Fruit fly (Drosophila melanogaster) whole organism, embryonic: Measurements from ENCODE around the gene Wwox.

Source experiments
- CG10274 ChIP-seq: fragments of 200-800 bp; sonication (Bioruptor generic); optimal IDR thresholded peaks from 3 replicates; lab custom pipeline; 2017; ENCODE audit warnings: missing biosample characterization, mild to moderate bottlenecking, missing genetic modification characterization
- CG10543 ChIP-seq: fragments of 200-800 bp; sonication (Bioruptor generic); optimal IDR thresholded peaks from 3 replicates; lab custom pipeline; 2017; ENCODE audit warnings: missing biosample characterization, mild to moderate bottlenecking, missing genetic modification characterization, moderate library complexity
- CG10959 ChIP-seq: fragments of 200-800 bp; sonication (Bioruptor generic); IDR thresholded peaks from 2 replicates; pipeline ENCODE4 v1.3.6; 2022; ENCODE audit warnings: missing biosample characterization, missing genetic modification characterization
- CG11093 ChIP-seq: fragments of 200-800 bp; sonication (Bioruptor generic); IDR thresholded peaks from 3 replicates; pipeline ENCODE4 v1.3.6; 2022; ENCODE audit warnings: missing biosample characterization, missing genetic modification characterization
- CG11560 ChIP-seq: fragments of 200-800 bp; sonication (Bioruptor generic); IDR thresholded peaks from 3 replicates; pipeline ENCODE4 v1.3.6; 2022; ENCODE audit warnings: missing biosample characterization, missing genetic modification characterization
- CG11723 ChIP-seq: fragments of 200-800 bp; sonication (Bioruptor generic); optimal IDR thresholded peaks from 2 replicates; lab custom pipeline; 2017; ENCODE audit warnings: missing biosample characterization, mild to moderate bottlenecking, missing genetic modification characterization
- CG13424 ChIP-seq: fragments of 200-800 bp; sonication (Bioruptor generic); optimal IDR thresholded peaks from 2 replicates; lab custom pipeline; 2019; ENCODE audit warnings: missing biosample characterization, mild to moderate bottlenecking, missing genetic modification characterization, moderate library complexity
- CG14667 ChIP-seq: fragments of 200-800 bp; sonication (Bioruptor generic); IDR thresholded peaks from 2 replicates; pipeline ENCODE4 v1.3.6; 2022; ENCODE audit warnings: missing biosample characterization, missing genetic modification characterization
- CG15514 ChIP-seq: fragments of 200-800 bp; sonication (Bioruptor generic); optimal IDR thresholded peaks from 3 replicates; lab custom pipeline; 2017; ENCODE audit warnings: missing biosample characterization, missing genetic modification characterization, mild to moderate bottlenecking, moderate library complexity, missing genetic modification reagents
- CG30431 ChIP-seq: fragments of 200-800 bp; sonication (Bioruptor generic); optimal IDR thresholded peaks from 2 replicates; lab custom pipeline; 2017; ENCODE audit warnings: missing biosample characterization, missing genetic modification characterization
- CG3995 ChIP-seq: fragments of 200-800 bp; sonication (Bioruptor generic); optimal IDR thresholded peaks from 3 replicates; lab custom pipeline; 2016; ENCODE audit warnings: missing biosample characterization, missing genetic modification characterization
- CG6175 ChIP-seq: fragments of 200-800 bp; sonication (Bioruptor generic); IDR thresholded peaks from 3 replicates; pipeline ENCODE4 v1.3.6; 2022; ENCODE audit warnings: missing biosample characterization, missing genetic modification characterization
- CG6254 ChIP-seq: fragments of 200-800 bp; sonication (Bioruptor generic); optimal IDR thresholded peaks from 3 replicates; lab custom pipeline; 2017; ENCODE audit warnings: mild to moderate bottlenecking, missing biosample characterization, missing genetic modification reagents, missing genetic modification characterization
- CG8478 ChIP-seq: fragments of >200 bp; optimal IDR thresholded peaks from 2 replicates; lab custom pipeline; 2018
- CG8765 ChIP-seq: fragments of 200-800 bp; sonication (Bioruptor generic); IDR thresholded peaks from 2 replicates; pipeline ENCODE4 v1.3.6; 2022; ENCODE audit warnings: missing biosample characterization, missing genetic modification characterization
- CG8944 ChIP-seq: fragments of 200-800 bp; sonication (Bioruptor generic); optimal IDR thresholded peaks from 3 replicates; lab custom pipeline; 2016; ENCODE audit warnings: missing biosample characterization, missing genetic modification characterization
- CrebB ChIP-seq: fragments of 200-800 bp; sonication (Bioruptor generic); optimal IDR thresholded peaks from 3 replicates; lab custom pipeline; 2018; ENCODE audit warnings: missing biosample characterization, mild to moderate bottlenecking, missing genetic modification characterization
- Deaf1 ChIP-seq: fragments of 200-800 bp; optimal IDR thresholded peaks from 3 replicates; lab custom pipeline; 2019; ENCODE audit warnings: missing biosample characterization, mild to moderate bottlenecking, missing genetic modification characterization, moderate library complexity
- Dip2 ChIP-seq: fragments of 200-800 bp; sonication (Bioruptor generic); IDR thresholded peaks from 2 replicates; pipeline ENCODE4 v1.3.6; 2022; ENCODE audit warnings: missing biosample characterization, missing genetic modification characterization
- Doc3 ChIP-seq: fragments of 200-800 bp; sonication (Bioruptor generic); IDR thresholded peaks from 3 replicates; pipeline ENCODE4 v1.3.6; 2022; ENCODE audit warnings: missing biosample characterization, missing genetic modification characterization; ENCODE audit not compliant: partially characterized antibody
- Drgx ChIP-seq: fragments of 200-800 bp; sonication (Bioruptor generic); IDR thresholded peaks from 2 replicates; pipeline ENCODE4 v1.3.6; 2022; ENCODE audit warnings: missing biosample characterization, missing genetic modification characterization
- Elba2 ChIP-seq: fragments of 200-800 bp; sonication (Bioruptor generic); optimal IDR thresholded peaks from 3 replicates; lab custom pipeline; 2016; ENCODE audit warnings: missing biosample characterization, missing genetic modification characterization
- H15 ChIP-seq: fragments of 200-800 bp; sonication (Bioruptor generic); IDR thresholded peaks from 3 replicates; pipeline ENCODE4 v1.3.6; 2022; ENCODE audit warnings: missing biosample characterization, missing genetic modification characterization
- Lim3 ChIP-seq: fragments of 200-800 bp; sonication (Bioruptor generic); IDR thresholded peaks from 2 replicates; pipeline ENCODE4 v1.3.6; 2022; ENCODE audit warnings: missing biosample characterization, missing genetic modification characterization
- Lpt ChIP-seq: fragments of >200 bp; optimal IDR thresholded peaks from 2 replicates; lab custom pipeline; 2018; ENCODE audit warnings: missing biosample characterization, missing genetic modification characterization
- Med ChIP-seq: fragments of 200-800 bp; sonication (Bioruptor generic); peaks from one replicate; lab custom pipeline; 2016; ENCODE audit warnings: missing biosample characterization, missing genetic modification characterization, mild to moderate bottlenecking, inconsistent platforms, moderate library complexity
- Meics ChIP-seq: fragments of 200-800 bp; sonication (Bioruptor generic); optimal IDR thresholded peaks from 2 replicates; lab custom pipeline; 2017; ENCODE audit warnings: missing biosample characterization, mild to moderate bottlenecking, missing genetic modification characterization
- Mrtf ChIP-seq: fragments of 200-800 bp; sonication (Bioruptor generic); IDR thresholded peaks from 3 replicates; pipeline ENCODE4 v1.3.6; 2022; ENCODE audit warnings: missing biosample characterization, missing genetic modification characterization
- Stat92E ChIP-seq, 3 experiments: fragments of >200 bp in 2 of 3; fragments of 200-800 bp in 1 of 3; sonication (Bioruptor generic) in 1 of 3; optimal IDR thresholded peaks; 2 replicates each; lab custom pipeline; 2017 to 2019; ENCODE audit warnings: missing biosample characterization in 3 of 3, missing genetic modification characterization in 3 of 3, mild to moderate bottlenecking in 1 of 3, moderate library complexity in 1 of 3
- Trl ChIP-seq, 3 experiments: fragments of >200 bp in 2 of 3; fragments of 200-800 bp in 1 of 3; sonication (Bioruptor generic) in 1 of 3; optimal IDR thresholded peaks; 2 replicates in 1 of 3; 3 replicates in 2 of 3; lab custom pipeline; 2016 to 2017; ENCODE audit warnings: missing biosample characterization in 1 of 3, missing genetic modification characterization in 1 of 3
- YL-1 ChIP-seq: fragments of 200-800 bp; sonication (Bioruptor generic); optimal IDR thresholded peaks from 3 replicates; lab custom pipeline; 2017; ENCODE audit warnings: missing biosample characterization, mild to moderate bottlenecking, missing genetic modification characterization
- bowl ChIP-seq: fragments of 200-800 bp; sonication (Bioruptor generic); IDR thresholded peaks from 2 replicates; pipeline ENCODE4 v1.3.6; 2022; ENCODE audit warnings: missing biosample characterization, missing genetic modification characterization
- btn ChIP-seq: fragments of 200-800 bp; sonication (Bioruptor generic); optimal IDR thresholded peaks from 2 replicates; lab custom pipeline; 2016; ENCODE audit warnings: missing biosample characterization, missing genetic modification characterization
- cad ChIP-seq: fragments of >200 bp; optimal IDR thresholded peaks from 2 replicates; lab custom pipeline; 2017; ENCODE audit warnings: missing biosample characterization, missing genetic modification characterization
- chm ChIP-seq: fragments of 200-800 bp; sonication (Bioruptor generic); IDR thresholded peaks from 2 replicates; pipeline ENCODE4 v1.3.6; 2022; ENCODE audit warnings: missing biosample characterization, missing genetic modification characterization
- corto ChIP-seq: fragments of 200-800 bp; sonication (Bioruptor generic); optimal IDR thresholded peaks from 2 replicates; lab custom pipeline; 2016; ENCODE audit warnings: missing biosample characterization, mild to moderate bottlenecking, missing genetic modification characterization, moderate library complexity
- emc ChIP-seq: fragments of 200-800 bp; sonication (Bioruptor generic); optimal IDR thresholded peaks from 2 replicates; lab custom pipeline; 2016; ENCODE audit warnings: missing biosample characterization, missing genetic modification characterization
- fd3F ChIP-seq: fragments of 200-800 bp; sonication (Bioruptor generic); optimal IDR thresholded peaks from 2 replicates; lab custom pipeline; 2018; ENCODE audit warnings: missing biosample characterization, mild to moderate bottlenecking, missing genetic modification characterization, moderate library complexity
- gem ChIP-seq: fragments of 200-800 bp; sonication (Bioruptor generic); optimal IDR thresholded peaks from 2 replicates; lab custom pipeline; 2019; ENCODE audit warnings: missing biosample characterization, mild to moderate bottlenecking, missing genetic modification characterization, moderate library complexity
- ham ChIP-seq: fragments of 200-800 bp; sonication (Bioruptor generic); IDR thresholded peaks from 2 replicates; pipeline ENCODE4 v1.3.6; 2022; ENCODE audit warnings: missing biosample characterization, missing genetic modification characterization
- ken ChIP-seq: fragments of 200-800 bp; sonication (Bioruptor generic); IDR thresholded peaks from 3 replicates; pipeline ENCODE4 v1.3.6; 2022; ENCODE audit warnings: missing biosample characterization, missing genetic modification characterization
- nerfin-1 ChIP-seq: fragments of 200-800 bp; sonication (Bioruptor generic); optimal IDR thresholded peaks from 3 replicates; lab custom pipeline; 2019; ENCODE audit warnings: missing biosample characterization, mild to moderate bottlenecking, missing genetic modification characterization, moderate library complexity
- pnt ChIP-seq: fragments of 200-800 bp; sonication (Bioruptor generic); optimal IDR thresholded peaks from 3 replicates; lab custom pipeline; 2016; ENCODE audit warnings: missing biosample characterization, missing genetic modification characterization
- scrt ChIP-seq: fragments of 200-800 bp; sonication (Bioruptor generic); optimal IDR thresholded peaks from 2 replicates; lab custom pipeline; 2018; ENCODE audit warnings: missing biosample characterization, mild to moderate bottlenecking, missing genetic modification characterization, moderate library complexity
- sd ChIP-seq: fragments of 200-800 bp; sonication (Bioruptor generic); optimal IDR thresholded peaks from 3 replicates; lab custom pipeline; 2018; ENCODE audit warnings: missing biosample characterization, mild to moderate bottlenecking, missing genetic modification characterization, moderate library complexity
- stwl ChIP-seq: fragments of 200-800 bp; sonication (Bioruptor generic); optimal IDR thresholded peaks from 3 replicates; lab custom pipeline; 2018; ENCODE audit warnings: missing biosample characterization, mild to moderate bottlenecking, missing genetic modification characterization, moderate library complexity
- tio ChIP-seq: fragments of 200-800 bp; sonication (Bioruptor generic); optimal IDR thresholded peaks from 2 replicates; lab custom pipeline; 2017; ENCODE audit warnings: missing biosample characterization, missing genetic modification characterization, inconsistent platforms
- trh ChIP-seq: fragments of 200-800 bp; sonication (Bioruptor generic); optimal IDR thresholded peaks from 2 replicates; lab custom pipeline; 2016; ENCODE audit warnings: missing biosample characterization, missing genetic modification characterization
- unpg ChIP-seq: fragments of 200-800 bp; sonication (Bioruptor generic); optimal IDR thresholded peaks from 3 replicates; lab custom pipeline; 2018; ENCODE audit warnings: missing biosample characterization, mild to moderate bottlenecking, missing genetic modification characterization, moderate library complexity
- usp ChIP-seq: fragments of >200 bp; optimal IDR thresholded peaks from 2 replicates; lab custom pipeline; 2017; ENCODE audit warnings: missing biosample characterization, missing genetic modification characterization
- zen ChIP-seq: fragments of 200-800 bp; sonication (Bioruptor generic); optimal IDR thresholded peaks from 3 replicates; lab custom pipeline; 2018; ENCODE audit warnings: missing biosample characterization, mild to moderate bottlenecking, missing genetic modification characterization, moderate library complexity

Wwox gene

dm6 chr2L:7973470-7974207 is 30.4 kb downstream of the Wwox start (continued):
- no peak for TF ChIP-seq scrt (GFP tag; lab: Kevin White, UChicago)
- TF ChIP-seq Deaf1 (tag; lab: Kevin White, UChicago): peak; percentile 30
- TF ChIP-seq CG11560 (tag; lab: Robert Waterston, UW): no peak
- TF ChIP-seq Drgx (GFP tag; lab: Robert Waterston, UW): no peak
- no peak for TF ChIP-seq Dip2
- TF ChIP-seq CG15514: no peak
- TF ChIP-seq CG8944 (GFP tag; lab: Kevin White, UChicago): no peak
- no peak for TF ChIP-seq Stat92E (GFP tag; optimal IDR thresholded peaks at IDR 0.05; lab: Kevin White, UChicago)
- no peak for TF ChIP-seq bowl
- TF ChIP-seq Trl (optimal IDR thresholded peaks at IDR 0.05; lab: Kevin White, UChicago): no peak
- no peak for TF ChIP-seq Trl (GFP tag; optimal IDR thresholded peaks at IDR 0.05; lab: Kevin White, UChicago)
- TF ChIP-seq CG13424: no peak
- no peak for TF ChIP-seq CG14667 (GFP tag; lab: Robert Waterston, UW)
- TF ChIP-seq CG30431 (GFP tag; lab: Kevin White, UChicago): no peak
- TF ChIP-seq stwl (tag; lab: Kevin White, UChicago): no peak
- no peak for TF ChIP-seq usp
- TF ChIP-seq ken (GFP tag; lab: Robert Waterston, UW): no peak
- no peak for TF ChIP-seq tio (GFP tag; lab: Kevin White, UChicago)
- TF ChIP-seq ham (GFP tag; lab: Robert Waterston, UW): no peak
- TF ChIP-seq CG6254 (GFP tag; lab: Kevin White, UChicago): no peak
- TF ChIP-seq CG10274 (GFP tag; lab: Kevin White, UChicago): no peak
- TF ChIP-seq CG11093 (GFP tag; lab: Robert Waterston, UW): no peak
- TF ChIP-seq nerfin-1 (tag; lab: Kevin White, UChicago): no peak
- TF ChIP-seq zen (tag; lab: Kevin White, UChicago): no peak
- no peak for TF ChIP-seq CrebB (tag; lab: Kevin White, UChicago)
- no peak for TF ChIP-seq CG10959 (GFP tag; lab: Robert Waterston, UW)
- no peak for TF ChIP-seq Lim3 (GFP tag; lab: Robert Waterston, UW)
- TF ChIP-seq Elba2 (GFP tag; lab: Kevin White, UChicago): no peak
- no peak for TF ChIP-seq btn
- TF ChIP-seq emc (GFP tag; lab: Kevin White, UChicago): no peak
- 0 out of 3 replicates have a peak, but pooled peaks have one; percentile 47 for TF ChIP-seq CG6175 (GFP tag; lab: Robert Waterston, UW)
- TF ChIP-seq Med (GFP tag; lab: Kevin White, UChicago): peak; percentile 15
- TF ChIP-seq unpg (GFP tag; lab: Kevin White, UChicago): no peak
- TF ChIP-seq CG8478 (lab: Kevin White, UChicago): no peak
- no peak for TF ChIP-seq Mrtf
- no peak for TF ChIP-seq fd3F (GFP tag; lab: Kevin White, UChicago)
- TF ChIP-seq Doc3 (GFP tag; lab: Robert Waterston, UW): no peak
- no peak for TF ChIP-seq cad (GFP tag; lab: Kevin White, UChicago)
- TF ChIP-seq chm (GFP tag; lab: Robert Waterston, UW): no peak
- no peak for TF ChIP-seq pnt (GFP tag; lab: Kevin White, UChicago)
- TF ChIP-seq CG10543 (GFP tag; lab: Kevin White, UChicago): peak; percentile 37
- no peak for TF ChIP-seq YL-1 (GFP tag; lab: Kevin White, UChicago)
- TF ChIP-seq corto (GFP tag; lab: Kevin White, UChicago): peak; percentile 36
- peak; percentile 25 for TF ChIP-seq gem (tag; lab: Kevin White, UChicago)
- TF ChIP-seq H15 (GFP tag; lab: Robert Waterston, UW): no peak
- no peak for TF ChIP-seq Meics
- no peak for TF ChIP-seq CG3995
- TF ChIP-seq sd (tag; lab: Kevin White, UChicago): peak; percentile 51
- TF ChIP-seq trh (GFP tag; lab: Kevin White, UChicago): no peak
- no peak for TF ChIP-seq CG11723
- TF ChIP-seq CG8765 (GFP tag; lab: Robert Waterston, UW): no peak
- TF ChIP-seq Lpt (GFP tag; lab: Kevin White, UChicago): no peak
